Fruit fly (Drosophila melanogaster): ENCODE data around the gene eya.

- TF ChIP-seq pan (optimal IDR thresholded peaks at IDR 0.05) (no peak), CG8478 (optimal IDR thresholded peaks at IDR 0.05) (no peak), psq (optimal IDR thresholded peaks at IDR 0.05) (no peak), usp (GFP tag; optimal IDR thresholded peaks at IDR 0.05) (no peak)
Measured at dm6 chr2L:6562358-6562687, 15.5 kb upstream of the eya start.
